Fruit fly (Drosophila melanogaster) whole organism, adult: Measurements from ENCODE around the gene Cul3.

Source experiments
- CG11617 ChIP-seq: fragments of 200-800 bp; sonication (Bioruptor generic); optimal IDR thresholded peaks from 2 replicates; lab custom pipeline; 2017; ENCODE audit warnings: mild to moderate bottlenecking, missing biosample characterization, missing genetic modification reagents, missing genetic modification characterization
- CG12768 ChIP-seq: fragments of 200-800 bp; sonication (Bioruptor generic); optimal IDR thresholded peaks from 2 replicates; lab custom pipeline; 2017; ENCODE audit warnings: missing biosample characterization, missing genetic modification characterization, mild to moderate bottlenecking, moderate library complexity, missing genetic modification reagents
- CG14711 ChIP-seq: fragments of 200-800 bp; sonication (Bioruptor generic); optimal IDR thresholded peaks from 2 replicates; lab custom pipeline; 2018; ENCODE audit warnings: missing biosample characterization, mild to moderate bottlenecking, missing genetic modification characterization, moderate library complexity
- CG1620 ChIP-seq: fragments of 200-800 bp; sonication (Bioruptor generic); optimal IDR thresholded peaks from 2 replicates; lab custom pipeline; 2016; ENCODE audit warnings: missing biosample characterization, missing genetic modification characterization
- CG33017 ChIP-seq: fragments of 200-800 bp; sonication (Bioruptor generic); optimal IDR thresholded peaks from 2 replicates; lab custom pipeline; 2018; ENCODE audit warnings: missing biosample characterization, mild to moderate bottlenecking, missing genetic modification characterization, moderate library complexity
- CG5204 ChIP-seq: fragments of 200-800 bp; sonication (Bioruptor generic); optimal IDR thresholded peaks from 2 replicates; lab custom pipeline; 2016; ENCODE audit warnings: missing biosample characterization, missing genetic modification characterization
- CG7045 ChIP-seq: fragments of 200-800 bp; sonication (Bioruptor generic); optimal IDR thresholded peaks from 2 replicates; lab custom pipeline; 2017; ENCODE audit warnings: missing biosample characterization, mild to moderate bottlenecking, missing genetic modification characterization
- CG7101 ChIP-seq: fragments of 200-800 bp; sonication (Bioruptor generic); optimal IDR thresholded peaks from 2 replicates; lab custom pipeline; 2018; ENCODE audit warnings: missing biosample characterization, mild to moderate bottlenecking, missing genetic modification characterization, moderate library complexity
- Clk ChIP-seq: fragments of 200-800 bp; sonication (Bioruptor generic); optimal IDR thresholded peaks from 2 replicates; lab custom pipeline; 2017; ENCODE audit warnings: missing biosample characterization, missing genetic modification characterization
- Crg-1 ChIP-seq: fragments of 200-800 bp; sonication (Bioruptor generic); optimal IDR thresholded peaks from 2 replicates; lab custom pipeline; 2016; ENCODE audit warnings: missing biosample characterization, missing genetic modification characterization
- Hr96 ChIP-seq: fragments of 200-800 bp; sonication (Bioruptor generic); optimal IDR thresholded peaks from 2 replicates; lab custom pipeline; 2016; ENCODE audit warnings: missing biosample characterization, missing genetic modification characterization
- Mnt ChIP-seq: fragments of 200-800 bp; sonication (Bioruptor generic); optimal IDR thresholded peaks from 2 replicates; lab custom pipeline; 2016; ENCODE audit warnings: missing biosample characterization, mild to moderate bottlenecking, missing genetic modification characterization
- bab1 ChIP-seq: fragments of 200-800 bp; sonication (Bioruptor generic); optimal IDR thresholded peaks from 3 replicates; lab custom pipeline; 2019; ENCODE audit warnings: missing biosample characterization, mild to moderate bottlenecking, missing genetic modification characterization, moderate library complexity
- cic ChIP-seq: fragments of 200-800 bp; sonication (Bioruptor generic); optimal IDR thresholded peaks from 2 replicates; lab custom pipeline; 2017; ENCODE audit warnings: missing biosample characterization, mild to moderate bottlenecking, missing genetic modification characterization, moderate library complexity
- cnc ChIP-seq, 2 experiments: fragments of >200 bp; optimal IDR thresholded peaks; 2 replicates each; lab custom pipeline; 2017
- kay ChIP-seq: fragments of 200-800 bp; sonication (Bioruptor generic); peaks from one replicate; lab custom pipeline; 2016; ENCODE audit warnings: missing biosample characterization, missing genetic modification characterization, borderline replicate concordance
- ovo ChIP-seq: fragments of 200-800 bp; sonication (Bioruptor generic); optimal IDR thresholded peaks from 2 replicates; lab custom pipeline; 2016; ENCODE audit warnings: missing biosample characterization, missing genetic modification characterization
- pad ChIP-seq: fragments of 200-800 bp; sonication (Bioruptor generic); optimal IDR thresholded peaks from 3 replicates; lab custom pipeline; 2017; ENCODE audit warnings: missing biosample characterization, missing genetic modification characterization, mild to moderate bottlenecking, moderate library complexity, missing genetic modification reagents
- tj ChIP-seq: fragments of 200-800 bp; sonication (Bioruptor generic); optimal IDR thresholded peaks from 3 replicates; lab custom pipeline; 2017; ENCODE audit warnings: missing biosample characterization, mild to moderate bottlenecking, missing genetic modification characterization, moderate library complexity
- toe ChIP-seq: fragments of 200-800 bp; sonication (Bioruptor generic); optimal IDR thresholded peaks from 2 replicates; lab custom pipeline; 2016; ENCODE audit warnings: missing biosample characterization, missing genetic modification characterization

Gene Cul3

dm6 chr2L:15284700-15285099 lies 12.9 kb upstream of the Cul3 start, which contains the start of gene CG15263:
TSS of gene CG15263 (plus strand) at chr2L:15285000.
- no peak for TF ChIP-seq CG7101
- TF ChIP-seq Mnt: no peak
- TF ChIP-seq kay (GFP tag; lab: Kevin White, UChicago): no peak
- no peak for TF ChIP-seq CG12768 (GFP tag; lab: Kevin White, UChicago)
- TF ChIP-seq CG33017 (tag; lab: Kevin White, UChicago): no peak
- no peak for TF ChIP-seq cic (GFP tag; lab: Kevin White, UChicago)
- no peak for TF ChIP-seq bab1
- no peak for TF ChIP-seq Crg-1 (GFP tag; lab: Kevin White, UChicago)
- TF ChIP-seq Hr96: no peak
- TF ChIP-seq CG14711 (tag; lab: Kevin White, UChicago): no peak
- no peak for TF ChIP-seq cnc (optimal IDR thresholded peaks at IDR 0.05; lab: Kevin White, UChicago)
- no peak for TF ChIP-seq tj (GFP tag; lab: Kevin White, UChicago)
- TF ChIP-seq Clk (GFP tag; lab: Kevin White, UChicago): no peak

- TF ChIP-seq CG1620 (no peak), cnc (optimal IDR thresholded peaks at IDR 0.05; lab: Kevin White, UChicago) (no peak), Hr96 (no peak), CG11617 (GFP tag; lab: Kevin White, UChicago) (no peak), bab1 (no peak), CG5204 (GFP tag; lab: Kevin White, UChicago) (no peak), CG12768 (GFP tag; lab: Kevin White, UChicago) (no peak), Crg-1 (GFP tag; lab: Kevin White, UChicago) (no peak), kay (GFP tag; lab: Kevin White, UChicago) (no peak), tj (GFP tag; lab: Kevin White, UChicago) (no peak), CG33017 (tag; lab: Kevin White, UChicago) (no peak), cic (GFP tag; lab: Kevin White, UChicago) (no peak), Clk (GFP tag; lab: Kevin White, UChicago) (no peak)
These were observed 9.2 kb upstream of the Cul3 start for dm6 chr2L:15280975-15281374.

DNA sequence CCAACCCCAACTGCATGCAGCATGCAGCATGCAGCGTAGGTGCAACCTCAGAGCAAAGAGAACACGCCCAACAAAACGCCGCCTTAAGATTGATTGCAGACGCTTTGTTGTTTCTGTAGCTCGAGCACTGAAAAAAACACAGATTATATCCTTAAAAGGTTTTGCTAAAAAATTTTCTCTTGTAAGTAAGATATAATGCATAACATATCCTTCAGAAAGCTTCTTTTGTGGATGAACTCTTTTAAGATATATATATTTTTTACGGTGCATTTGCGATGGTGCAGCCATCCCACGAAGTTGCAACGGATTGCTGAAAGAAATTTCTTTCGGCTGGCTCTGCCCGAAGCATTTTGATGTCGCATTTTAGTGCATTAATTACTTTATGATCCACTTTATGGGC lies 4.0 kb upstream of the Cul3 start:
- TF ChIP-seq cnc (optimal IDR thresholded peaks at IDR 0.05; lab: Kevin White, UChicago) (no peak), kay (GFP tag; lab: Kevin White, UChicago) (peak; percentile 0)

- peak; percentile 61 for TF ChIP-seq bab1
- TF ChIP-seq CG7045 (GFP tag; lab: Kevin White, UChicago): no peak
These were observed 3.0 kb upstream of the Cul3 start, which contains the start of gene UK114 for dm6 chr2L:15274783-15275316. TSS of gene UK114 (minus strand) at chr2L:15275091.

dm6 chr2L:15274292-15274691 lies 2.5 kb upstream of the Cul3 start:
- peak; percentile 18 for TF ChIP-seq CG33017 (tag; lab: Kevin White, UChicago)
- TF ChIP-seq cic (GFP tag; lab: Kevin White, UChicago): peak; percentile 5
- peak; percentile 22 for TF ChIP-seq CG12768 (GFP tag; lab: Kevin White, UChicago)
- no peak for TF ChIP-seq CG14711 (tag; lab: Kevin White, UChicago)

DNA sequence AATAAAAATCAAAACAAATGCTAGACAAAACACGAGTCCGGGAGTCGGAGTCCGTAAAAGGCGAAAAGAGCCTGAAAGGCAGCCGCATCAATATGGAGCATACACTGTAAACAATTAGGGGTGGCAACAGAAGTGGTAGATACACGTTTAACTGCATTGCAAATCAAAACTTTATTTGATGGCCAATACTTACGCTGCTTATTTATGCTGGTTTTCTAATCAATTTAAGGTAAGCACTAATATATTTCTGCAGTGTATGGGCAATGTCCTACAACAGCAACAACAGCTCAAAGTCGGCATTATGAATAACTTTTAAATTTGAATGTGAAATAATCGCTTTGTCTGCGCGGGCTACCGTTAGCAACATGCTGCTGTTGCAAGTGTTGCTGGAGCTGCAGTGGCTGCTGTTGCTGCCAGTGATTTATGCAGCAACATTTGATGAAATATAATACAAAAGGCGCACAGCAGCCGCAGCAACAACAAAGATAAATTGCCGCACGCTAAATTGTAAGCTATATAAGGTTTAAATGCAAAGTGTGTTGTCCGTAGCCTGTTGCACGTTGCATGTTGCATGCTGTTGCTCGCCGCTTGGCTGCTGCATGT lies 1.8 kb upstream of the Cul3 start:
- TF ChIP-seq CG14711 (tag; lab: Kevin White, UChicago) (no peak), CG11617 (GFP tag; lab: Kevin White, UChicago) (no peak), CG1620 (no peak)

- no peak for TF ChIP-seq CG1620
- TF ChIP-seq Clk (GFP tag; lab: Kevin White, UChicago): no peak
- TF ChIP-seq CG5204 (GFP tag; lab: Kevin White, UChicago): no peak
- no peak for TF ChIP-seq Crg-1 (GFP tag; lab: Kevin White, UChicago)
- TF ChIP-seq CG33017 (tag; lab: Kevin White, UChicago): no peak
- TF ChIP-seq ovo (GFP tag; lab: Kevin White, UChicago): peak; percentile 91
- TF ChIP-seq CG11617 (GFP tag; lab: Kevin White, UChicago): no peak
- no peak for TF ChIP-seq CG7101
- peak; percentile 89 for TF ChIP-seq pad (GFP tag; lab: Kevin White, UChicago)
- no peak for TF ChIP-seq Mnt
These were observed 488 bp downstream of the Cul3 start for dm6 chr2L:15271336-15271735.

- TF ChIP-seq CG7101: peak; percentile 38
- TF ChIP-seq CG11617 (GFP tag; lab: Kevin White, UChicago): peak; percentile 0
- no peak for TF ChIP-seq CG14711 (tag; lab: Kevin White, UChicago)
- TF ChIP-seq cic (GFP tag; lab: Kevin White, UChicago): peak; percentile 73
- TF ChIP-seq kay (GFP tag; lab: Kevin White, UChicago): no peak
- no peak for TF ChIP-seq CG7045 (GFP tag; lab: Kevin White, UChicago)
- peak in 1 of 2 experiments; percentile 5 for TF ChIP-seq cnc (optimal IDR thresholded peaks at IDR 0.05; lab: Kevin White, UChicago)
- TF ChIP-seq Mnt: peak; percentile 72
- peak; percentile 50 for TF ChIP-seq CG12768 (GFP tag; lab: Kevin White, UChicago)
- TF ChIP-seq CG5204 (GFP tag; lab: Kevin White, UChicago): no peak
- peak; percentile 78 for TF ChIP-seq tj (GFP tag; lab: Kevin White, UChicago)
- no peak for TF ChIP-seq CG33017 (tag; lab: Kevin White, UChicago)
- TF ChIP-seq bab1: peak; percentile 74
- TF ChIP-seq CG1620: peak; percentile 33
- no peak for TF ChIP-seq Clk (GFP tag; lab: Kevin White, UChicago)
- peak; percentile 38 for TF ChIP-seq pad (GFP tag; lab: Kevin White, UChicago)
- peak; percentile 17 for TF ChIP-seq Hr96
- peak; percentile 7 for TF ChIP-seq Crg-1 (GFP tag; lab: Kevin White, UChicago)
- no peak for TF ChIP-seq toe
- no peak for TF ChIP-seq ovo (GFP tag; lab: Kevin White, UChicago)
These were observed 7.3 kb downstream of the Cul3 start, which contains the start of gene yuri for dm6 chr2L:15264483-15264987. TSS of gene yuri (minus strand) at chr2L:15264692.
